Worm (Caenorhabditis elegans) whole organism, L1 larva: ENCODE measurements around the gene F43C11.6.

Source experiments
- ama-1 ChIP-seq: fragments of 150-350 bp; optimal IDR thresholded peaks from 2 replicates; lab custom pipeline; 2014
- egl-27 ChIP-seq, 2 experiments: fragments of 150-350 bp in 1 of 2; sonication (generic microtip); optimal IDR thresholded peaks; 3 replicates each; lab custom pipeline; 2017 to 2018; ENCODE audit warnings: missing biosample characterization in 2 of 2, missing genetic modification characterization in 2 of 2, missing genetic modification reagents in 2 of 2
- hlh-17 ChIP-seq: fragments of 200-800 bp; sonication (Bioruptor generic); optimal IDR thresholded peaks from 2 replicates; lab custom pipeline; 2018; ENCODE audit warnings: missing genetic modification characterization, mild to moderate bottlenecking, missing compliant biosample characterization, moderate library complexity, borderline replicate concordance
- lin-13 ChIP-seq: fragments of 150-350 bp; optimal IDR thresholded peaks from 2 replicates; lab custom pipeline; 2014; ENCODE audit warnings: missing biosample characterization, missing genetic modification reagents, missing genetic modification characterization
- lin-35 ChIP-seq, 2 experiments: fragments of 150-350 bp; optimal IDR thresholded peaks; 2 replicates each; lab custom pipeline; 2014; ENCODE audit warnings: missing biosample characterization in 2 of 2, missing genetic modification characterization in 2 of 2, missing genetic modification reagents in 2 of 2
- lsy-2 ChIP-seq, 2 experiments: fragments of 150-350 bp; optimal IDR thresholded peaks; 2 replicates each; lab custom pipeline; 2014; ENCODE audit warnings: missing biosample characterization in 2 of 2, missing genetic modification characterization in 2 of 2
- mef-2 ChIP-seq: fragments of 150-350 bp; optimal IDR thresholded peaks from 2 replicates; lab custom pipeline; 2014; ENCODE audit warnings: missing biosample characterization, missing genetic modification characterization
- nhr-76 ChIP-seq: sonication (generic microtip); optimal IDR thresholded peaks from 2 replicates; lab custom pipeline; 2017; ENCODE audit warnings: missing biosample characterization, missing genetic modification characterization
- unc-62 ChIP-seq: fragments of 150-350 bp; optimal IDR thresholded peaks from 2 replicates; lab custom pipeline; 2014; ENCODE audit warnings: missing biosample characterization, missing genetic modification reagents, missing genetic modification characterization

- no peak for TF ChIP-seq lin-13
- TF ChIP-seq lsy-2 (tag; optimal IDR thresholded peaks at IDR 0.05; lab: Kevin White, UChicago), result no peak
- TF ChIP-seq egl-27 (tag; optimal IDR thresholded peaks at IDR 0.05; lab: Kevin White, UChicago), result no peak
- no peak for TF ChIP-seq hlh-17 (GFP tag; lab: Kevin White, UChicago)
- TF ChIP-seq mef-2 (tag; lab: Kevin White, UChicago), result no peak
- no peak for TF ChIP-seq lin-35 (GFP tag; optimal IDR thresholded peaks at IDR 0.05; lab: Kevin White, UChicago)
- TF ChIP-seq unc-62, result no peak
- TF ChIP-seq ama-1 (lab: Kevin White, UChicago), result no peak
- no peak for TF ChIP-seq nhr-76 (tag; lab: Kevin White, UChicago)
These were observed 4.4 kb downstream of the F43C11.6 start, which contains the start of gene F43C11.4 for ce11 chrII:2346672-2347071.
